Worm (Caenorhabditis elegans): Measurements from ENCODE around the gene T12D8.9.

The T12D8.9 gene

ce11 chrIII:13633826-13634225 is 16.9 kb downstream of the T12D8.9 start:
- TF ChIP-seq ctbp-1 (GFP tag; IDR thresholded peaks at IDR 0.05) (0 out of 2 replicates have a peak, but pooled peaks have one; percentile 42), lin-29 (GFP tag; IDR thresholded peaks at IDR 0.05) (no peak), madf-9 (GFP tag; conservative IDR thresholded peaks at IDR 0.05) (no peak), zfp-3 (GFP tag; conservative IDR thresholded peaks at IDR 0.05) (no peak), fkh-10 (GFP tag; optimal IDR thresholded peaks at IDR 0.05) (peak; percentile 41), dmd-6 (GFP tag; IDR thresholded peaks at IDR 0.05) (no peak), lin-13 (GFP tag; optimal IDR thresholded peaks at IDR 0.05) (no peak), nhr-76 (tag; optimal IDR thresholded peaks at IDR 0.05) (no peak), lir-3 (tag; optimal IDR thresholded peaks at IDR 0.05) (no peak), dmd-9 (GFP tag; IDR thresholded peaks at IDR 0.05) (no peak), php-3 (GFP tag; IDR thresholded peaks at IDR 0.05) (no peak), set-16 (GFP tag; IDR thresholded peaks at IDR 0.05) (no peak), fos-1 (tag; optimal IDR thresholded peaks at IDR 0.05) (no peak), ztf-7 (tag; optimal IDR thresholded peaks at IDR 0.05) (no peak), zfp-2 (tag; optimal IDR thresholded peaks at IDR 0.05) (no peak), ama-1 (optimal IDR thresholded peaks at IDR 0.05) (no peak), daf-8 (GFP tag; IDR thresholded peaks at IDR 0.05) (no peak)

DNA sequence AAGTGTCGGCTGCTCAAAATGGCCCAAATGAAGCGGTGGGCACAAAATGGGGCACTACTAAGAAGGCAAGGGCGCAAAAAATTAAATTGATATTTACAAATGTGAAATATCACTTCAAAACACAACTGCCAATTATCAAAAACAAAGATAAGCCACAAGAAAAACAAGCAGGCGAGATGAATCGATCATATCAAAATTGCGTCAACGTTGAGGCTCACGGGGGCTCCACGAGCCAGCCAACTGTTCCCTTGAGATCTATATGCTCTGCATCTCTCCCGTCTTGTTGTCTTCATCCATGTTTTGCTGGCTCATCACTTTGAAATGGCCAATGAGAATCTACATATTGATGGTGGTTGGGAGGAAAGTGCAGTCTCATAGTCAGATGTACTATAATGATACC is 18.3 kb downstream of the T12D8.9 start:
- TF ChIP-seq snpc-4 (tag; optimal IDR thresholded peaks at IDR 0.05) (peak; percentile 1), dmd-6 (GFP tag; IDR thresholded peaks at IDR 0.05) (no peak), mdl-1 (tag; optimal IDR thresholded peaks at IDR 0.05) (peak in 1 of 2 experiments; percentile 28), daf-16 (GFP tag; optimal IDR thresholded peaks at IDR 0.05) (peak in 1 of 2 experiments; percentile 81), daf-16 (tag; optimal IDR thresholded peaks at IDR 0.05) (no peak)

- TF ChIP-seq zfp-3 (GFP tag; conservative IDR thresholded peaks at IDR 0.05) (no peak), pqm-1 (tag; optimal IDR thresholded peaks at IDR 0.05) (no peak), hif-1 (tag; optimal IDR thresholded peaks at IDR 0.05) (no peak), ztf-11 (tag; optimal IDR thresholded peaks at IDR 0.05) (no peak), lim-7 (GFP tag; IDR thresholded peaks at IDR 0.05) (no peak), T20F7.1 (GFP tag; optimal IDR thresholded peaks at IDR 0.05) (no peak), madf-9 (GFP tag; conservative IDR thresholded peaks at IDR 0.05) (no peak), nhr-28 (tag; optimal IDR thresholded peaks at IDR 0.05) (no peak), ceh-44 (GFP tag; IDR thresholded peaks at IDR 0.05) (no peak), zip-11 (GFP tag; IDR thresholded peaks at IDR 0.05) (no peak), ama-1 (optimal IDR thresholded peaks at IDR 0.05) (no peak), egl-43 (GFP tag; IDR thresholded peaks at IDR 0.05) (no peak), ceh-32 (tag; optimal IDR thresholded peaks at IDR 0.05; ENCODE audit: poor library complexity) (no peak), ceh-82 (tag; optimal IDR thresholded peaks at IDR 0.05) (no peak), aha-1 (tag) (no peak), attf-4 (tag; optimal IDR thresholded peaks at IDR 0.05) (no peak), nhr-76 (tag; optimal IDR thresholded peaks at IDR 0.05) (no peak), nhr-237 (tag; optimal IDR thresholded peaks at IDR 0.05) (no peak), daf-12 (tag; optimal IDR thresholded peaks at IDR 0.05) (no peak), arid-1 (GFP tag; conservative IDR thresholded peaks at IDR 0.05) (no peak), ces-1 (GFP tag; optimal IDR thresholded peaks at IDR 0.05) (no peak), mdl-1 (tag; optimal IDR thresholded peaks at IDR 0.05) (no peak), rbr-2 (tag; optimal IDR thresholded peaks at IDR 0.05) (no peak), nhr-25 (tag; optimal IDR thresholded peaks at IDR 0.05; ENCODE audit: borderline replicate concordance, insufficient read depth) (no peak), daf-16 (GFP tag; optimal IDR thresholded peaks at IDR 0.05) (peak in 1 of 2 experiments; percentile 72), daf-16 (tag; optimal IDR thresholded peaks at IDR 0.05) (no peak), unc-62 (GFP tag; optimal IDR thresholded peaks at IDR 0.05 in 1 of 2) (peak in 1 of 2 experiments; percentile 53), unc-62 (tag; optimal IDR thresholded peaks at IDR 0.05) (no peak), vab-7 (GFP tag; IDR thresholded peaks at IDR 0.05) (no peak), mxl-3 (GFP tag; optimal IDR thresholded peaks at IDR 0.05) (no peak), F26F4.8 (GFP tag; conservative IDR thresholded peaks at IDR 0.05) (no peak), lin-13 (GFP tag; optimal IDR thresholded peaks at IDR 0.05) (no peak), dmd-6 (GFP tag; IDR thresholded peaks at IDR 0.05) (0 out of 2 replicates have a peak, but pooled peaks have one; percentile 5), lin-1 (GFP tag; IDR thresholded peaks at IDR 0.05) (no peak), F10B5.3 (tag; optimal IDR thresholded peaks at IDR 0.05) (no peak), saeg-2 (GFP tag; IDR thresholded peaks at IDR 0.05) (no peak)
These were observed 18.9 kb downstream of the T12D8.9 start for ce11 chrIII:13635730-13636360.
